Worm (Caenorhabditis elegans): Measurements from ENCODE around the gene asp-3.

DNA sequence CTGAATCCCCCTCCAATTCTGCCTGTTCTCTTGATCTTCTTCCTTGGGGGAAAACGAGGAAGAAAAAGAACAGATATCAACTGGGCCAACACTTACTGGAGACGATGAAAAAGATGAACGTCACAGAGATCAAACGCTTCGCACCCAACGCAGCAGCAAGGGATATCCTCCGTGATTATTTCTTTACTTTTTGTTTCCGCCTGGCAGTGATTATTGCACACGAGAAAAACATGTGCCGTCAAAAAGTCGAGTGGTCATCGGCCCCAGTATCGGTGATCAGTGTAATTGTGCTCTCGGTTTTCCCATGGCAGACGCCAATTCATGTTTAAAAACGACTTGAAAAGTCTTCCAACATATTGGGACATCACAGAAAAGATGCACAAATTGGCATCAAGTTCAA lies 45.3 kb upstream of the asp-3 start:
- TF ChIP-seq lin-15B (tag; optimal IDR thresholded peaks at IDR 0.05) (no peak), ceh-63 (GFP tag; optimal IDR thresholded peaks at IDR 0.05) (peak; percentile 15), ceh-82 (tag; optimal IDR thresholded peaks at IDR 0.05) (peak in 1 of 3 experiments; percentile 3), lsy-2 (tag; optimal IDR thresholded peaks at IDR 0.05) (no peak), lin-39 (tag; optimal IDR thresholded peaks at IDR 0.05) (no peak), swsn-7 (tag; optimal IDR thresholded peaks at IDR 0.05) (no peak), jun-1 (tag; optimal IDR thresholded peaks at IDR 0.05) (no peak), unc-130 (tag; optimal IDR thresholded peaks at IDR 0.05) (peak; percentile 36)

Data from whole organism, L1 larva.